Worm (Caenorhabditis elegans): ENCODE measurements around the gene F45C12.17.

DNA sequence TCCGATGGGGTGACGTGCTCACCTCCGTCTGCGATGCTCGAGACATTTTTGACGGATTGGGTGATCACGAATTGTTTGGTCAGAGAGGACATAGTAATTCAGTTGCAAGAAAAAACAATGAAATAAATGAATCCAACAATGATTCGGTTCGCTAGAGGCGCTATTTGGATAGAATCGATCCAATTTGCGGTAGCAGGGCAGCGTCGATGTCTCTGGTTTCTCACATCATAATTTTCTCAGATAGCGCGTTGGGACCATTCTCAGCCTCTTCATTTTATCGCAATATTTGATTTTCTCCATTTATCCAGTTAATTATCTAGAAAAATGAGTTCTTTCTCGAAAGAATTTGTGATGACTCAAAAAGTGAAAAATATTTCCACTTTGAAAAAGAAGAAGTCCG is 19.5 kb upstream of the F45C12.17 start, which contains the start of gene sdz-18:
- no peak for TF ChIP-seq ceh-9 (tag; optimal IDR thresholded peaks at IDR 0.05)
- TF ChIP-seq pha-4 (tag; optimal IDR thresholded peaks at IDR 0.05): no peak
- TF ChIP-seq nfya-1 (tag; optimal IDR thresholded peaks at IDR 0.05; ENCODE audit: insufficient read depth): no peak
- TF ChIP-seq ama-1 (optimal IDR thresholded peaks at IDR 0.05): no peak
- no peak for TF ChIP-seq jun-1 (tag; optimal IDR thresholded peaks at IDR 0.05)
- no peak for TF ChIP-seq nhr-28 (tag; optimal IDR thresholded peaks at IDR 0.05)
- no peak for TF ChIP-seq nhr-25 (tag; optimal IDR thresholded peaks at IDR 0.05)
- no peak for TF ChIP-seq fos-1 (tag; optimal IDR thresholded peaks at IDR 0.05)
- TF ChIP-seq mdl-1 (tag; optimal IDR thresholded peaks at IDR 0.05): no peak
- no peak for TF ChIP-seq elt-1 (tag; optimal IDR thresholded peaks at IDR 0.05)
- no peak for TF ChIP-seq pqm-1 (tag; optimal IDR thresholded peaks at IDR 0.05)

Measured in whole organism, L3 larva.